Fruit fly (Drosophila melanogaster): Measurements from ENCODE around the gene CG43725.
A peak's percentile ranks its signal among the peaks of the same experiment; 100 is the strongest.

The CG43725 gene

DNA sequence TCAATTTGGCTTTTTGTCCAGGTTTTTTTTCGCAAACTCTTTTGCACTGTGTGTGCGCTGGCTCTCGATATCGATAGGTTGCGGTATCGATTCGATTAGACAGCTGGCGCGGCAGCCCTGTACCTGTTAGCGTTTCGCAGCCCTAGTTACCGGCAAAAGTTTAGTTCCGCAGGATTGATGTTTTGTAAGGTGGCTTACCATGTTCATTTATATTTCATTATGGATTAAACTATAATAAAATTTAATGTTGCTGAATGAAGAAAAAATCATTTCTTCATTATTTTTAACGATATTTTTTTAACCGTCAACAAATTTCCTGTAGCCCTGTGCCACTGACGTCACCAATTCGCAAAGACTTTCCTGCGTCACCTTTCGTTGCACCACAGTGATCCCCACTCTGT is 31.2 kb downstream of the CG43725 start, which contains the start of gene Reps (continued):
- TF ChIP-seq Aef1 (GFP tag; IDR thresholded peaks at IDR 0.05) (peak; percentile 99), CG16813 (GFP tag; IDR thresholded peaks at IDR 0.05; ENCODE audit: partially characterized antibody) (peak; percentile 68), ac (GFP tag; optimal IDR thresholded peaks at IDR 0.05) (peak; percentile 94), dmrt11E (tag; optimal IDR thresholded peaks at IDR 0.05) (peak; percentile 99), CG1792 (GFP tag; optimal IDR thresholded peaks at IDR 0.05) (peak; percentile 95), salm (tag; optimal IDR thresholded peaks at IDR 0.05) (peak; percentile 93), bcd (GFP tag; optimal IDR thresholded peaks at IDR 0.05) (peak; percentile 99), tna (GFP tag; IDR thresholded peaks at IDR 0.05; ENCODE audit: partially characterized antibody) (no peak), CG1024 (GFP tag; IDR thresholded peaks at IDR 0.05) (peak; percentile 96), Ptx1 (GFP tag; IDR thresholded peaks at IDR 0.05) (peak; percentile 99), jumu (GFP tag; optimal IDR thresholded peaks at IDR 0.05) (peak; percentile 98), Hr78 (GFP tag; optimal IDR thresholded peaks at IDR 0.05) (no peak), CoRest (tag; optimal IDR thresholded peaks at IDR 0.05) (peak; percentile 99), Sry-β (GFP tag; optimal IDR thresholded peaks at IDR 0.05) (peak; percentile 73), CG13424 (tag; optimal IDR thresholded peaks at IDR 0.05) (peak; percentile 98), Ada2b (GFP tag; IDR thresholded peaks at IDR 0.05) (peak; percentile 98), CG4282 (GFP tag; optimal IDR thresholded peaks at IDR 0.05) (peak; percentile 92), hb (GFP tag; IDR thresholded peaks at IDR 0.05; ENCODE audit: partially characterized antibody) (peak; percentile 68; the same call in 2 of the 3 replicates), NFAT (GFP tag; IDR thresholded peaks at IDR 0.05) (peak; percentile 98), CG14014 (GFP tag; IDR thresholded peaks at IDR 0.05) (peak; percentile 98), CG7786 (GFP tag; optimal IDR thresholded peaks at IDR 0.05) (peak; percentile 97), Nf-YC (tag; optimal IDR thresholded peaks at IDR 0.05) (peak; percentile 88), kni (GFP tag; optimal IDR thresholded peaks at IDR 0.05) (no peak), CG3065 (GFP tag; optimal IDR thresholded peaks at IDR 0.05) (peak; percentile 98), ind (GFP tag; optimal IDR thresholded peaks at IDR 0.05) (peak; percentile 99), fu2 (GFP tag; optimal IDR thresholded peaks at IDR 0.05) (peak; percentile 97), CG6272 (GFP tag; IDR thresholded peaks at IDR 0.05) (peak; percentile 99), Atf3 (GFP tag; optimal IDR thresholded peaks at IDR 0.05) (peak; percentile 99), Scr (GFP tag; IDR thresholded peaks at IDR 0.05; ENCODE audit: partially characterized antibody) (peak; percentile 71), org-1 (GFP tag; optimal IDR thresholded peaks at IDR 0.05) (peak; percentile 95), hkb (optimal IDR thresholded peaks at IDR 0.05) (peak; percentile 91), hkb (GFP tag; IDR thresholded peaks at IDR 0.05) (peak; percentile 99), CG6765 (GFP tag; optimal IDR thresholded peaks at IDR 0.05) (peak; percentile 96), vfl (GFP tag; optimal IDR thresholded peaks at IDR 0.05) (peak; percentile 97), CG17802 (tag; optimal IDR thresholded peaks at IDR 0.05) (peak; percentile 91), zf30C (GFP tag; optimal IDR thresholded peaks at IDR 0.05) (no peak), CG12236 (GFP tag; optimal IDR thresholded peaks at IDR 0.05) (peak; percentile 92), Xbp1 (GFP tag; optimal IDR thresholded peaks at IDR 0.05) (peak; percentile 99), Hr39 (optimal IDR thresholded peaks at IDR 0.05) (no peak), CG32772 (GFP tag; IDR thresholded peaks at IDR 0.05) (peak; percentile 99), ken (GFP tag; IDR thresholded peaks at IDR 0.05) (peak; percentile 99), CG11247 (GFP tag; IDR thresholded peaks at IDR 0.05) (peak; percentile 99), CG14710 (tag; optimal IDR thresholded peaks at IDR 0.05) (peak; percentile 98), Eip74EF (GFP tag; optimal IDR thresholded peaks at IDR 0.05) (peak in 1 of 2 experiments; percentile 95), CG11398 (GFP tag; optimal IDR thresholded peaks at IDR 0.05) (peak; percentile 93), Fer2 (tag; optimal IDR thresholded peaks at IDR 0.05) (peak; percentile 98), CG12942 (GFP tag; optimal IDR thresholded peaks at IDR 0.05) (peak; percentile 99), HLH3B (GFP tag; IDR thresholded peaks at IDR 0.05) (peak; percentile 99), CG5245 (GFP tag; optimal IDR thresholded peaks at IDR 0.05) (peak; percentile 98), ranshi (GFP tag; IDR thresholded peaks at IDR 0.05) (peak; percentile 99), CG10147 (GFP tag; optimal IDR thresholded peaks at IDR 0.05) (peak; percentile 98)
